Fruit fly (Drosophila melanogaster) whole organism, embryonic: Measurements from ENCODE around the gene CG3764.
A peak's percentile ranks its signal among the peaks of the same experiment; 100 is the strongest.

Experiments used
- BtbVII ChIP-seq: fragments of 200-800 bp; sonication (Bioruptor generic); optimal IDR thresholded peaks from 3 replicates; lab custom pipeline; 2017; ENCODE audit warnings: missing biosample characterization, mild to moderate bottlenecking, missing genetic modification characterization
- CG11456 ChIP-seq: fragments of 200-800 bp; sonication (Bioruptor generic); IDR thresholded peaks from 3 replicates; pipeline ENCODE4 v1.3.6; 2022; ENCODE audit warnings: missing biosample characterization, missing genetic modification characterization
- CG12071 ChIP-seq: fragments of 200-800 bp; sonication (Bioruptor generic); optimal IDR thresholded peaks from 3 replicates; lab custom pipeline; 2018; ENCODE audit warnings: missing biosample characterization, mild to moderate bottlenecking, missing genetic modification characterization
- CG13894 ChIP-seq: fragments of 200-800 bp; sonication (Bioruptor generic); optimal IDR thresholded peaks from 3 replicates; lab custom pipeline; 2018; ENCODE audit warnings: missing biosample characterization, mild to moderate bottlenecking, missing genetic modification characterization, moderate library complexity
- CG14014 ChIP-seq: fragments of 200-800 bp; sonication (Bioruptor generic); IDR thresholded peaks from 2 replicates; pipeline ENCODE4 v1.3.6; 2022; ENCODE audit warnings: missing biosample characterization, missing genetic modification characterization
- CG16779 ChIP-seq: fragments of 200-800 bp; sonication (Bioruptor generic); IDR thresholded peaks from 2 replicates; pipeline ENCODE4 v1.3.6; 2022; ENCODE audit warnings: missing biosample characterization, missing genetic modification characterization
- CG17568 ChIP-seq: fragments of 200-800 bp; sonication (Bioruptor generic); optimal IDR thresholded peaks from 2 replicates; lab custom pipeline; 2018; ENCODE audit warnings: missing biosample characterization, mild to moderate bottlenecking, missing genetic modification characterization, moderate library complexity
- CG2202 ChIP-seq: fragments of 200-800 bp; sonication (Bioruptor generic); optimal IDR thresholded peaks from 2 replicates; lab custom pipeline; 2018; ENCODE audit warnings: missing biosample characterization, mild to moderate bottlenecking, missing genetic modification characterization
- CG2678 ChIP-seq: fragments of 200-800 bp; sonication (Bioruptor generic); optimal IDR thresholded peaks from 3 replicates; lab custom pipeline; 2019; ENCODE audit warnings: missing biosample characterization, mild to moderate bottlenecking, missing genetic modification characterization, moderate library complexity
- CG3065 ChIP-seq: fragments of 200-800 bp; sonication (Bioruptor generic); optimal IDR thresholded peaks from 2 replicates; lab custom pipeline; 2016; ENCODE audit warnings: missing biosample characterization, missing genetic modification characterization
- CG31224 ChIP-seq: fragments of 200-800 bp; sonication (Bioruptor generic); IDR thresholded peaks from 2 replicates; pipeline ENCODE4 v1.3.6; 2022; ENCODE audit warnings: missing biosample characterization, missing genetic modification characterization
- CG32532 ChIP-seq: fragments of 200-800 bp; sonication (Bioruptor generic); IDR thresholded peaks from 2 replicates; pipeline ENCODE4 v1.3.6; 2022; ENCODE audit warnings: missing biosample characterization, missing genetic modification characterization
- CG32772 ChIP-seq: fragments of 200-800 bp; sonication (Bioruptor generic); IDR thresholded peaks from 2 replicates; pipeline ENCODE4 v1.3.6; 2022; ENCODE audit warnings: missing biosample characterization, missing genetic modification characterization
- CG34224 ChIP-seq: fragments of 200-800 bp; sonication (Bioruptor generic); IDR thresholded peaks from 3 replicates; pipeline ENCODE4 v1.3.6; 2022; ENCODE audit warnings: missing biosample characterization, missing genetic modification characterization; ENCODE audit not compliant: partially characterized antibody
- CG43689 ChIP-seq: fragments of 200-800 bp; sonication (Bioruptor generic); IDR thresholded peaks from 2 replicates; pipeline ENCODE4 v1.3.6; 2022; ENCODE audit warnings: missing biosample characterization, missing genetic modification characterization
- CG6765 ChIP-seq: fragments of 200-800 bp; sonication (Bioruptor generic); optimal IDR thresholded peaks from 3 replicates; lab custom pipeline; 2017; ENCODE audit warnings: missing biosample characterization, mild to moderate bottlenecking, missing genetic modification characterization
- Dbx ChIP-seq: fragments of 200-800 bp; sonication (Bioruptor generic); IDR thresholded peaks from 3 replicates; pipeline ENCODE4 v1.3.6; 2022; ENCODE audit warnings: missing biosample characterization, missing genetic modification characterization
- Deaf1 ChIP-seq: fragments of 200-800 bp; optimal IDR thresholded peaks from 3 replicates; lab custom pipeline; 2019; ENCODE audit warnings: missing biosample characterization, mild to moderate bottlenecking, missing genetic modification characterization, moderate library complexity
- Fer1 ChIP-seq: fragments of 200-800 bp; sonication (Bioruptor generic); optimal IDR thresholded peaks from 2 replicates; lab custom pipeline; 2017; ENCODE audit warnings: missing biosample characterization, mild to moderate bottlenecking, missing genetic modification characterization
- HHEX ChIP-seq: fragments of 200-800 bp; sonication (Bioruptor generic); optimal IDR thresholded peaks from 3 replicates; lab custom pipeline; 2017; ENCODE audit warnings: missing biosample characterization, mild to moderate bottlenecking, missing genetic modification characterization, missing genetic modification reagents
- Meics ChIP-seq: fragments of 200-800 bp; sonication (Bioruptor generic); optimal IDR thresholded peaks from 2 replicates; lab custom pipeline; 2017; ENCODE audit warnings: missing biosample characterization, mild to moderate bottlenecking, missing genetic modification characterization
- Nf-YC ChIP-seq: fragments of 200-800 bp; optimal IDR thresholded peaks from 3 replicates; lab custom pipeline; 2019; ENCODE audit warnings: missing biosample characterization, mild to moderate bottlenecking, missing genetic modification characterization, moderate library complexity
- PHDP ChIP-seq: fragments of 200-800 bp; sonication (Bioruptor generic); optimal IDR thresholded peaks from 3 replicates; lab custom pipeline; 2018; ENCODE audit warnings: missing biosample characterization, mild to moderate bottlenecking, missing genetic modification characterization, moderate library complexity
- Stat92E ChIP-seq, 3 experiments: fragments of >200 bp in 2 of 3; fragments of 200-800 bp in 1 of 3; sonication (Bioruptor generic) in 1 of 3; optimal IDR thresholded peaks; 2 replicates each; lab custom pipeline; 2017 to 2019; ENCODE audit warnings: missing biosample characterization in 3 of 3, missing genetic modification characterization in 3 of 3, mild to moderate bottlenecking in 1 of 3, moderate library complexity in 1 of 3
- Taf1 ChIP-seq: fragments of 200-800 bp; sonication (Bioruptor generic); IDR thresholded peaks from 2 replicates; pipeline ENCODE4 v1.3.6; 2022; ENCODE audit warnings: missing biosample characterization, missing genetic modification characterization
- abd-A ChIP-seq: fragments of 200-800 bp; sonication (Bioruptor generic); optimal IDR thresholded peaks from 3 replicates; lab custom pipeline; 2019; ENCODE audit warnings: missing biosample characterization, mild to moderate bottlenecking, missing genetic modification characterization, moderate library complexity
- bab2 ChIP-seq: fragments of 200-800 bp; sonication (Bioruptor generic); optimal IDR thresholded peaks from 2 replicates; lab custom pipeline; 2016; ENCODE audit warnings: missing biosample characterization, missing genetic modification characterization
- cad ChIP-seq: fragments of >200 bp; optimal IDR thresholded peaks from 2 replicates; lab custom pipeline; 2017; ENCODE audit warnings: missing biosample characterization, missing genetic modification characterization
- caup ChIP-seq: fragments of 200-800 bp; sonication (Bioruptor generic); optimal IDR thresholded peaks from 3 replicates; lab custom pipeline; 2017; ENCODE audit warnings: missing biosample characterization, mild to moderate bottlenecking, missing genetic modification characterization, moderate library complexity; ENCODE audit not compliant: severe bottlenecking
- chinmo ChIP-seq: fragments of 200-800 bp; sonication (Bioruptor generic); IDR thresholded peaks from 4 replicates; pipeline ENCODE4 v1.3.6; 2022; ENCODE audit warnings: missing biosample characterization, missing genetic modification characterization; ENCODE audit not compliant: partially characterized antibody
- chm ChIP-seq: fragments of 200-800 bp; sonication (Bioruptor generic); IDR thresholded peaks from 2 replicates; pipeline ENCODE4 v1.3.6; 2022; ENCODE audit warnings: missing biosample characterization, missing genetic modification characterization
- croc ChIP-seq: fragments of 200-800 bp; sonication (Bioruptor generic); conservative IDR thresholded peaks from 3 replicates; pipeline ENCODE4 v1.3.6; 2022; ENCODE audit warnings: missing biosample characterization, missing genetic modification characterization
- cwo ChIP-seq: fragments of 200-800 bp; sonication (Bioruptor generic); optimal IDR thresholded peaks from 3 replicates; lab custom pipeline; 2017; ENCODE audit warnings: missing biosample characterization, missing genetic modification characterization, mild to moderate bottlenecking, moderate library complexity, missing genetic modification reagents
- dati ChIP-seq: fragments of 200-800 bp; sonication (Bioruptor generic); IDR thresholded peaks from 2 replicates; pipeline ENCODE4 v1.3.6; 2022; ENCODE audit warnings: missing biosample characterization, missing genetic modification characterization
- emc ChIP-seq: fragments of 200-800 bp; sonication (Bioruptor generic); optimal IDR thresholded peaks from 2 replicates; lab custom pipeline; 2016; ENCODE audit warnings: missing biosample characterization, missing genetic modification characterization
- fd3F ChIP-seq: fragments of 200-800 bp; sonication (Bioruptor generic); optimal IDR thresholded peaks from 2 replicates; lab custom pipeline; 2018; ENCODE audit warnings: missing biosample characterization, mild to moderate bottlenecking, missing genetic modification characterization, moderate library complexity
- ftz-f1 ChIP-seq: fragments of 200-800 bp; sonication (Bioruptor generic); optimal IDR thresholded peaks from 2 replicates; lab custom pipeline; 2016; ENCODE audit warnings: missing biosample characterization, missing genetic modification characterization
- gro ChIP-seq: fragments of 200-800 bp; sonication (Bioruptor generic); optimal IDR thresholded peaks from 2 replicates; lab custom pipeline; 2016; ENCODE audit warnings: missing biosample characterization, missing genetic modification characterization
- hb ChIP-seq: fragments of 200-800 bp; sonication (Bioruptor generic); IDR thresholded peaks from 3 replicates; pipeline ENCODE4 v1.3.6; 2022; ENCODE audit warnings: missing biosample characterization, missing genetic modification characterization; ENCODE audit not compliant: partially characterized antibody
- jing ChIP-seq: fragments of 200-800 bp; sonication (Bioruptor generic); optimal IDR thresholded peaks from 2 replicates; lab custom pipeline; 2018; ENCODE audit warnings: missing biosample characterization, mild to moderate bottlenecking, missing genetic modification characterization
- jumu ChIP-seq: fragments of 200-800 bp; sonication (Bioruptor generic); optimal IDR thresholded peaks from 3 replicates; lab custom pipeline; 2016; ENCODE audit warnings: missing biosample characterization, missing genetic modification characterization
- lola ChIP-seq, 3 experiments: fragments of >200 bp in 2 of 3; fragments of 200-800 bp in 1 of 3; sonication (Bioruptor generic) in 1 of 3; optimal IDR thresholded peaks; 2 replicates each; lab custom pipeline; 2017 to 2019; ENCODE audit warnings: missing biosample characterization in 3 of 3, missing genetic modification characterization in 3 of 3, mild to moderate bottlenecking in 1 of 3, moderate library complexity in 1 of 3
- schlank ChIP-seq: fragments of 200-800 bp; sonication (Bioruptor generic); optimal IDR thresholded peaks from 2 replicates; lab custom pipeline; 2018; ENCODE audit warnings: missing biosample characterization, mild to moderate bottlenecking, missing genetic modification characterization
- sens ChIP-seq: fragments of 200-800 bp; sonication (Bioruptor generic); peaks from one replicate; lab custom pipeline; 2016; ENCODE audit warnings: missing biosample characterization, missing genetic modification characterization
- sens-2 ChIP-seq: fragments of 200-800 bp; sonication (Bioruptor generic); IDR thresholded peaks from 2 replicates; pipeline ENCODE4 v1.3.6; 2022; ENCODE audit warnings: missing biosample characterization, missing genetic modification characterization
- slbo ChIP-seq: fragments of 200-800 bp; sonication (Bioruptor generic); IDR thresholded peaks from 2 replicates; pipeline ENCODE4 v1.3.6; 2022; ENCODE audit warnings: missing biosample characterization, missing genetic modification characterization
- vnd ChIP-seq: fragments of 200-800 bp; sonication (Bioruptor generic); IDR thresholded peaks from 3 replicates; pipeline ENCODE4 v1.3.6; 2022; ENCODE audit warnings: missing biosample characterization, missing genetic modification characterization; ENCODE audit not compliant: partially characterized antibody
- z ChIP-seq: fragments of 200-800 bp; sonication (Bioruptor generic); IDR thresholded peaks from 3 replicates; pipeline ENCODE4 v1.3.6; 2022; ENCODE audit warnings: missing biosample characterization, missing genetic modification characterization

The CG3764 gene

dm6 chr3L:17002140-17002849 lies 10.1 kb downstream of the CG3764 start (continued):
- TF ChIP-seq fd3F (GFP tag; lab: Kevin White, UChicago) (no peak), cwo (peak; percentile 31), Dbx (GFP tag; lab: Robert Waterston, UW) (no peak), croc (GFP tag; lab: Robert Waterston, UW) (no peak), CG3065 (no peak), CG43689 (GFP tag; lab: Robert Waterston, UW) (no peak), Stat92E (GFP tag; optimal IDR thresholded peaks at IDR 0.05; lab: Kevin White, UChicago) (no peak), Nf-YC (peak; percentile 10), Deaf1 (tag; lab: Kevin White, UChicago) (peak; percentile 92), dati (GFP tag; lab: Robert Waterston, UW) (no peak), bab2 (GFP tag; lab: Kevin White, UChicago) (no peak), CG31224 (GFP tag; lab: Robert Waterston, UW) (0 out of 2 replicates have a peak, but pooled peaks have one; percentile 9), jing (GFP tag; lab: Kevin White, UChicago) (no peak), Taf1 (no peak), chm (GFP tag; lab: Robert Waterston, UW) (no peak), jumu (GFP tag; lab: Kevin White, UChicago) (no peak), CG17568 (no peak), CG32532 (GFP tag; lab: Robert Waterston, UW) (0 out of 2 replicates have a peak, but pooled peaks have one; percentile 14), Meics (GFP tag; lab: Kevin White, UChicago) (no peak), CG34224 (GFP tag; lab: Robert Waterston, UW) (no peak), sens (GFP tag; lab: Kevin White, UChicago) (peak; percentile 14)

- 0 out of 2 replicates have a peak, but pooled peaks have one; percentile 31 for TF ChIP-seq slbo
- no peak for TF ChIP-seq ftz-f1
- no peak for TF ChIP-seq CG16779 (GFP tag; lab: Robert Waterston, UW)
- TF ChIP-seq chinmo, result peak; percentile 73; the same call in 1 of the 4 replicates
- peak; percentile 32; the same call in 1 of the 3 replicates for TF ChIP-seq vnd (GFP tag; lab: Robert Waterston, UW)
- no peak for TF ChIP-seq emc (GFP tag; lab: Kevin White, UChicago)
- peak; percentile 77 for TF ChIP-seq CG13894 (tag; lab: Kevin White, UChicago)
- peak; percentile 42 for TF ChIP-seq PHDP (tag; lab: Kevin White, UChicago)
- peak; percentile 42; the same call in 1 of the 2 replicates for TF ChIP-seq CG14014 (GFP tag; lab: Robert Waterston, UW)
- peak; percentile 13 for TF ChIP-seq schlank (tag; lab: Kevin White, UChicago)
- peak; percentile 32 for TF ChIP-seq CG6765
- no peak for TF ChIP-seq abd-A (tag; lab: Kevin White, UChicago)
- peak; percentile 48 for TF ChIP-seq gro (GFP tag; lab: Kevin White, UChicago)
- TF ChIP-seq sens-2 (GFP tag; lab: Robert Waterston, UW), result 0 out of 2 replicates have a peak, but pooled peaks have one; percentile 44
- no peak for TF ChIP-seq CG2202
- peak; percentile 23 for TF ChIP-seq CG12071 (GFP tag; lab: Kevin White, UChicago)
- TF ChIP-seq lola (GFP tag; optimal IDR thresholded peaks at IDR 0.05; lab: Kevin White, UChicago), result no peak
- TF ChIP-seq Fer1 (GFP tag; lab: Kevin White, UChicago), result peak; percentile 36
- TF ChIP-seq z (GFP tag; lab: Robert Waterston, UW), result 0 out of 3 replicates have a peak, but pooled peaks have one; percentile 37
- TF ChIP-seq HHEX (GFP tag; lab: Kevin White, UChicago), result no peak
- TF ChIP-seq CG11456 (GFP tag; lab: Robert Waterston, UW), result 0 out of 3 replicates have a peak, but pooled peaks have one; percentile 11
- peak; percentile 47 for TF ChIP-seq CG2678 (tag; lab: Kevin White, UChicago)
- 0 out of 3 replicates have a peak, but pooled peaks have one; percentile 20 for TF ChIP-seq hb
- TF ChIP-seq cad (GFP tag; lab: Kevin White, UChicago), result no peak
- TF ChIP-seq BtbVII (GFP tag; lab: Kevin White, UChicago), result no peak
- peak; percentile 19 for TF ChIP-seq caup (GFP tag; lab: Kevin White, UChicago)
- TF ChIP-seq CG32772 (GFP tag; lab: Robert Waterston, UW), result peak; percentile 57; the same call in 1 of the 2 replicates
These were observed 11.3 kb downstream of the CG3764 start for dm6 chr3L:17001055-17001454.
